Worm (Caenorhabditis elegans) whole organism, L3 larva: ENCODE data around the gene lipl-8.

Experiments used
- ama-1 ChIP-seq: fragments of 150-350 bp; optimal IDR thresholded peaks from 2 replicates; lab custom pipeline; 2018
- elt-1 ChIP-seq: fragments of 150-350 bp; optimal IDR thresholded peaks from 2 replicates; lab custom pipeline; 2014; ENCODE audit warnings: missing biosample characterization, missing genetic modification characterization
- elt-3 ChIP-seq, 3 experiments: fragments of 150-350 bp in 1 of 3; sonication (generic microtip) in 2 of 3; optimal IDR thresholded peaks; 2 replicates in 2 of 3; 4 replicates in 1 of 3; lab custom pipeline; 2014 to 2017; ENCODE audit warnings: missing biosample characterization in 3 of 3, missing genetic modification characterization in 3 of 3
- fos-1 ChIP-seq: fragments of 150-350 bp; optimal IDR thresholded peaks from 2 replicates; lab custom pipeline; 2014; ENCODE audit warnings: missing biosample characterization, missing genetic modification characterization
- lin-15B ChIP-seq: fragments of 150-350 bp; optimal IDR thresholded peaks from 2 replicates; lab custom pipeline; 2014; ENCODE audit warnings: missing biosample characterization, missing genetic modification characterization
- mdl-1 ChIP-seq: fragments of 150-350 bp; optimal IDR thresholded peaks from 2 replicates; lab custom pipeline; 2014; ENCODE audit warnings: missing biosample characterization, missing genetic modification characterization
- nhr-12 ChIP-seq: fragments of 150-350 bp; optimal IDR thresholded peaks from 2 replicates; lab custom pipeline; 2014; ENCODE audit warnings: missing biosample characterization, missing genetic modification characterization
- nhr-76 ChIP-seq: fragments of 150-350 bp; sonication (generic microtip); optimal IDR thresholded peaks from 5 replicates; lab custom pipeline; 2014; ENCODE audit warnings: missing biosample characterization, missing genetic modification characterization
- tbx-2 ChIP-seq: sonication (generic microtip); optimal IDR thresholded peaks from 2 replicates; lab custom pipeline; 2016; ENCODE audit warnings: mild to moderate bottlenecking, missing genetic modification characterization, missing compliant biosample characterization
- zag-1 ChIP-seq: fragments of 150-350 bp; optimal IDR thresholded peaks from 2 replicates; lab custom pipeline; 2014; ENCODE audit warnings: missing biosample characterization, missing genetic modification characterization
- ztf-11 ChIP-seq: fragments of 150-350 bp; optimal IDR thresholded peaks from 2 replicates; lab custom pipeline; 2014; ENCODE audit warnings: missing biosample characterization, missing genetic modification characterization
- ztf-4 ChIP-seq: fragments of 150-350 bp; optimal IDR thresholded peaks from 2 replicates; lab custom pipeline; 2014; ENCODE audit warnings: missing biosample characterization, missing genetic modification characterization

- TF ChIP-seq ztf-4 (tag; lab: Kevin White, UChicago) (no peak), tbx-2 (no peak), lin-15B (no peak), elt-1 (tag; lab: Kevin White, UChicago) (no peak), mdl-1 (tag; lab: Kevin White, UChicago) (no peak), nhr-76 (tag; lab: Kevin White, UChicago) (no peak), elt-3 (tag; optimal IDR thresholded peaks at IDR 0.05; lab: Kevin White, UChicago) (no peak), zag-1 (tag; lab: Kevin White, UChicago) (no peak), ztf-11 (no peak), ama-1 (lab: Kevin White, UChicago) (no peak), fos-1 (tag; lab: Kevin White, UChicago) (no peak), nhr-12 (tag; lab: Kevin White, UChicago) (no peak)
Measured at ce11 chrV:14784787-14785186, 36.3 kb upstream of the lipl-8 start.
